Worm (Caenorhabditis elegans) whole organism, L2 larva: Measurements from ENCODE around the gene lmtr-3.

ENCODE experiments used
- C34F6.9 ChIP-seq: fragments of 150-350 bp; optimal IDR thresholded peaks from 2 replicates; lab custom pipeline; 2014; ENCODE audit warnings: missing biosample characterization, missing genetic modification characterization
- F13H6.1 ChIP-seq: sonication (generic microtip); optimal IDR thresholded peaks from 2 replicates; lab custom pipeline; 2016; ENCODE audit warnings: missing genetic modification characterization, missing compliant biosample characterization
- R02D3.7 ChIP-seq: fragments of 150-350 bp; optimal IDR thresholded peaks from 2 replicates; lab custom pipeline; 2014; ENCODE audit warnings: missing biosample characterization, missing genetic modification characterization
- Y55F3AM.14 ChIP-seq: fragments of 200-800 bp; sonication (Bioruptor generic); optimal IDR thresholded peaks from 2 replicates; lab custom pipeline; 2018; ENCODE audit warnings: mild to moderate bottlenecking, missing genetic modification characterization, missing compliant biosample characterization
- alr-1 ChIP-seq: fragments of 150-350 bp; optimal IDR thresholded peaks from 2 replicates; lab custom pipeline; 2014; ENCODE audit warnings: missing biosample characterization, missing genetic modification characterization
- aly-2 ChIP-seq: fragments of 150-350 bp; optimal IDR thresholded peaks from 2 replicates; lab custom pipeline; 2014; ENCODE audit warnings: missing biosample characterization, missing genetic modification characterization
- ama-1 ChIP-seq: fragments of 150-350 bp; optimal IDR thresholded peaks from 2 replicates; lab custom pipeline; 2018; ENCODE audit warnings: inconsistent platforms
- blmp-1 ChIP-seq: sonication (generic microtip); optimal IDR thresholded peaks from 2 replicates; lab custom pipeline; 2017; ENCODE audit warnings: missing genetic modification characterization, mild to moderate bottlenecking, missing compliant biosample characterization, antibody characterized with exemption, moderate library complexity; ENCODE audit not compliant: insufficient read depth
- ceh-16 ChIP-seq: fragments of 150-350 bp; optimal IDR thresholded peaks from 2 replicates; lab custom pipeline; 2014; ENCODE audit warnings: missing biosample characterization, missing genetic modification characterization
- crh-2 ChIP-seq: sonication (generic microtip); optimal IDR thresholded peaks from 2 replicates; lab custom pipeline; 2017; ENCODE audit warnings: missing biosample characterization, missing genetic modification characterization
- dmd-4 ChIP-seq: sonication (generic microtip); optimal IDR thresholded peaks from 2 replicates; lab custom pipeline; 2017; ENCODE audit warnings: missing biosample characterization, missing genetic modification characterization
- egl-27 ChIP-seq: sonication (generic microtip); optimal IDR thresholded peaks from 3 replicates; lab custom pipeline; 2017; ENCODE audit warnings: missing biosample characterization, missing genetic modification reagents, missing genetic modification characterization
- elt-1 ChIP-seq: fragments of 150-350 bp; optimal IDR thresholded peaks from 2 replicates; lab custom pipeline; 2014; ENCODE audit warnings: missing biosample characterization, missing genetic modification characterization
- elt-3 ChIP-seq: sonication (generic microtip); optimal IDR thresholded peaks from 2 replicates; lab custom pipeline; 2017; ENCODE audit warnings: missing biosample characterization, missing genetic modification characterization
- fos-1 ChIP-seq: fragments of 150-350 bp; optimal IDR thresholded peaks from 2 replicates; lab custom pipeline; 2014; ENCODE audit warnings: missing biosample characterization, missing genetic modification characterization
- gmeb-1 ChIP-seq: fragments of 150-350 bp; optimal IDR thresholded peaks from 2 replicates; lab custom pipeline; 2014; ENCODE audit warnings: missing biosample characterization, missing genetic modification characterization
- lin-13 ChIP-seq: fragments of 150-350 bp; optimal IDR thresholded peaks from 2 replicates; lab custom pipeline; 2014; ENCODE audit warnings: missing biosample characterization, missing genetic modification reagents, missing genetic modification characterization
- mab-5 ChIP-seq: fragments of 150-350 bp; optimal IDR thresholded peaks from 2 replicates; lab custom pipeline; 2014; ENCODE audit warnings: missing biosample characterization, missing genetic modification characterization
- mbf-1 ChIP-seq: sonication (generic microtip); optimal IDR thresholded peaks from 2 replicates; lab custom pipeline; 2017; ENCODE audit warnings: missing biosample characterization, missing genetic modification characterization
- mdl-1 ChIP-seq, 2 experiments: fragments of 150-350 bp in 1 of 2; sonication (generic microtip) in 1 of 2; optimal IDR thresholded peaks; 2 replicates each; lab custom pipeline; 2017; ENCODE audit warnings: missing biosample characterization in 2 of 2, missing genetic modification characterization in 2 of 2
- nhr-10 ChIP-seq: sonication (generic microtip); optimal IDR thresholded peaks from 2 replicates; lab custom pipeline; 2017; ENCODE audit warnings: missing biosample characterization, missing genetic modification characterization
- nhr-11 ChIP-seq: fragments of 150-350 bp; optimal IDR thresholded peaks from 2 replicates; lab custom pipeline; 2014; ENCODE audit warnings: missing biosample characterization, missing genetic modification characterization
- nhr-129 ChIP-seq: fragments of 150-350 bp; optimal IDR thresholded peaks from 2 replicates; lab custom pipeline; 2014; ENCODE audit warnings: missing biosample characterization, missing genetic modification characterization
- nhr-21 ChIP-seq: fragments of 150-350 bp; optimal IDR thresholded peaks from 2 replicates; lab custom pipeline; 2014; ENCODE audit warnings: missing biosample characterization, missing genetic modification characterization
- nhr-237 ChIP-seq: fragments of 150-350 bp; optimal IDR thresholded peaks from 2 replicates; lab custom pipeline; 2014; ENCODE audit warnings: missing biosample characterization, missing genetic modification characterization
- nhr-25 ChIP-seq: fragments of 150-350 bp; sonication (generic microtip); optimal IDR thresholded peaks from 3 replicates; lab custom pipeline; 2014; ENCODE audit warnings: missing biosample characterization, missing genetic modification characterization
- nhr-6 ChIP-seq: fragments of 150-350 bp; optimal IDR thresholded peaks from 2 replicates; lab custom pipeline; 2014; ENCODE audit warnings: missing biosample characterization, missing genetic modification characterization
- nhr-77 ChIP-seq: fragments of 150-350 bp; optimal IDR thresholded peaks from 2 replicates; lab custom pipeline; 2014; ENCODE audit warnings: missing biosample characterization, missing genetic modification characterization
- peb-1 ChIP-seq: fragments of 150-350 bp; optimal IDR thresholded peaks from 2 replicates; lab custom pipeline; 2014; ENCODE audit warnings: missing biosample characterization, missing genetic modification characterization
- sem-4 ChIP-seq: fragments of 150-350 bp; optimal IDR thresholded peaks from 2 replicates; lab custom pipeline; 2014; ENCODE audit warnings: missing biosample characterization, missing genetic modification reagents, missing genetic modification characterization
- skn-1 ChIP-seq: sonication (generic microtip); optimal IDR thresholded peaks from 2 replicates; lab custom pipeline; 2017; ENCODE audit warnings: missing biosample characterization, missing genetic modification characterization
- sma-9 ChIP-seq, 2 experiments: fragments of 150-350 bp in 1 of 2; sonication (generic microtip) in 1 of 2; optimal IDR thresholded peaks; 2 replicates each; lab custom pipeline; 2014 to 2016; ENCODE audit warnings: missing genetic modification characterization in 2 of 2, mild to moderate bottlenecking in 1 of 2, missing biosample characterization in 1 of 2, missing compliant biosample characterization in 1 of 2, missing genetic modification reagents in 1 of 2, moderate library complexity in 1 of 2
- snpc-4 ChIP-seq: fragments of 150-350 bp; optimal IDR thresholded peaks from 2 replicates; lab custom pipeline; 2014; ENCODE audit warnings: missing biosample characterization, missing genetic modification characterization
- unc-39 ChIP-seq: fragments of 150-350 bp; optimal IDR thresholded peaks from 2 replicates; lab custom pipeline; 2014; ENCODE audit warnings: missing biosample characterization, missing genetic modification characterization
- unc-62 ChIP-seq: fragments of 150-350 bp; optimal IDR thresholded peaks from 2 replicates; lab custom pipeline; 2014; ENCODE audit warnings: missing biosample characterization, missing genetic modification reagents, missing genetic modification characterization
- zag-1 ChIP-seq: fragments of 150-350 bp; optimal IDR thresholded peaks from 2 replicates; lab custom pipeline; 2014; ENCODE audit warnings: missing biosample characterization, missing genetic modification characterization
- ztf-1 ChIP-seq: fragments of 200-800 bp; sonication (Bioruptor generic); conservative IDR thresholded peaks from 2 replicates; pipeline ENCODE4 v1.3.6; 2022; ENCODE audit warnings: missing genetic modification characterization, missing compliant biosample characterization
- ztf-11 ChIP-seq: sonication (generic microtip); optimal IDR thresholded peaks from 2 replicates; lab custom pipeline; 2017; ENCODE audit warnings: missing biosample characterization, missing genetic modification characterization

Gene lmtr-3

DNA sequence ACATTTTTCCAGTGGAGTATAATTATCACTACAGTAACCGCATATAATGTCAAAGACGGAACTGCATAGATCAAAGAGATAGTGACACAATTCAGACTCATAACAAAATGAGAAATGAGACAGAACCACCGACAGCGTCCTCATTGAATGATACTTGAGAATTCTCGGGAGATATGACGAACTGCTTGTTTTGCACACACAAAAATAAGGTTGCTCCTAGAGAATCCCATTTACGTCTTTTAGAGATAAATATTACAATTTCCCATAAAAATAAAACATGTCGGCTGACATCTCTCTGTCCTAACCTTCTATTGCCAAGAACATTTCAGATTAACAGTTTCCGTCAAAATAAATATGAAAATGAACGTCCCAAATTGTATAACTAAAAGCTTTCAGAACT lies 31.6 kb downstream of the lmtr-3 start, which contains the start of gene srg-38:
srg-38 (minus strand) TSS at position 101 of the 400 bp plus-strand sequence.
- TF ChIP-seq gmeb-1 (no peak), alr-1 (tag; lab: Kevin White, UChicago) (no peak), nhr-237 (tag; lab: Kevin White, UChicago) (no peak), ama-1 (lab: Kevin White, UChicago) (no peak), nhr-25 (tag; lab: Kevin White, UChicago) (no peak), Y55F3AM.14 (GFP tag; lab: Kevin White, UChicago) (no peak), zag-1 (tag; lab: Kevin White, UChicago) (no peak), unc-39 (no peak), blmp-1 (no peak), elt-1 (tag; lab: Kevin White, UChicago) (no peak), ceh-16 (no peak), sma-9 (GFP tag; optimal IDR thresholded peaks at IDR 0.05; lab: Kevin White, UChicago) (no peak), sma-9 (tag; optimal IDR thresholded peaks at IDR 0.05; lab: Kevin White, UChicago) (no peak), nhr-129 (tag; lab: Kevin White, UChicago) (no peak), skn-1 (tag; lab: Kevin White, UChicago) (no peak)

DNA sequence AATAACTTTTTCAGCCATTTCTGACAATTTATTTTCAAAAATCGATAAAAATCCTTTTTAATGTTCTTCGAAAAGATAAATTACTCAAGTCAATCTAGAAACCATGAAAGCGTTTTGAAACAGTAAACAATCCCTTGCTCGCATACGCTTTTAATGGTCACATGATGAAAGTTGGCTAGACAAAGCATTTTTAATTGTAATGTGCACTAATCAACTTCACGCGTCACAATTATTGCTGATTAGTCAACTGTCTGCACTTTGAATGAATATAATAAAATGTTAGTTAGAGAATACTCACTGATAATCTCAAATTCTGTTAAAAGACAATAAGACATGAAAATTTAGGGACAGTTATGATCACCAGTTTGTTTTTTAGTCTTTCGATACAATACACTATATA lies 32.6 kb downstream of the lmtr-3 start:
- TF ChIP-seq gmeb-1 (no peak), alr-1 (tag; lab: Kevin White, UChicago) (no peak), ztf-1 (GFP tag; lab: Robert Waterston, UW) (no peak)

DNA sequence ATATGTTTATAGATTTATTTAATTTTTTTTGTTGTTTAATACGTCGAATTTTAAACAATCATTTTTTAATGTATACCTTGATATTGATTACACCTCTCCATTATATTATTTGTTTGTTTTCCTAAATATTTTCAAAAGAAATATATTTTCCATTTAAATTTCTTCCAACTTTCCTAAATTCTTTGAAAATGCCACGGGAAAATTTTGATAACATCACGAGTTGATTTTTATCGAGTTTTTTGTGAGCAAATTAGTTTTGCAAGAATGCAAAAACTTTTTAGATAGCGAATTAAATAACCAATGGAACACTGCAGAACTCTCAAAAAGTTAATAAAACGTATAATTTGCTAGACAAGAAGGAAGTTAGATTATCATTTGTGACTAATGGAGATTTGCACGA lies 34.0 kb downstream of the lmtr-3 start, which contains the start of gene srg-42:
srg-42 (minus strand) TSS at position 101 of the 400 bp plus-strand sequence.
- TF ChIP-seq unc-39 (no peak), unc-62 (GFP tag; lab: Kevin White, UChicago) (no peak), fos-1 (tag; lab: Kevin White, UChicago) (no peak), mbf-1 (tag; lab: Kevin White, UChicago) (no peak), nhr-77 (tag; lab: Kevin White, UChicago) (no peak), snpc-4 (tag; lab: Kevin White, UChicago) (no peak)

DNA sequence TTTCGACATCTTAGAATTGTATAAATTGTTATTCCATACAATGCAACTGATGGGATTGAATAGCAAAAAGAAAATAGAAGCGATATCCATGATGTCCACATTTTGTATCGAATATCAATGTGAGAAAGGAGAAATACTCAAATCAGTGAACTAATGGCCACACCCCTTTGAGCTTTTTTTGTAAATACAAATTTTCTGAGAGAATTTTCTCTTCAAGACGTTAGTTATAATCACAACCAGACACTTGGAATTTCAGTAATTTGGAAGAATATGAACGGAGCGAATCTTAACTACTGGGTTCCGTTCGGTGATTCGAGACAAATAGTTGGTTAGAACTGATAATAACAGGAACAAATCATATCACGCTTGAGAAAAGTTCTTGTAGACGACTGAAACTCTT lies 37.8 kb downstream of the lmtr-3 start, which contains the start of gene srg-41:
srg-41 (minus strand) TSS at position 101 of the 400 bp plus-strand sequence.
- TF ChIP-seq nhr-11 (tag; lab: Kevin White, UChicago) (no peak), dmd-4 (tag; lab: Kevin White, UChicago) (no peak), zag-1 (tag; lab: Kevin White, UChicago) (no peak), mdl-1 (tag; optimal IDR thresholded peaks at IDR 0.05; lab: Kevin White, UChicago) (no peak), aly-2 (tag; lab: Kevin White, UChicago) (no peak), unc-39 (no peak), ceh-16 (no peak), lin-13 (no peak), R02D3.7 (no peak), nhr-237 (tag; lab: Kevin White, UChicago) (no peak), nhr-21 (tag; lab: Kevin White, UChicago) (no peak), sem-4 (tag; lab: Kevin White, UChicago) (no peak), ztf-11 (no peak), nhr-77 (tag; lab: Kevin White, UChicago) (no peak), elt-3 (no peak)
- TF ChIP-seq, all 48 proteins: peak for 0

DNA sequence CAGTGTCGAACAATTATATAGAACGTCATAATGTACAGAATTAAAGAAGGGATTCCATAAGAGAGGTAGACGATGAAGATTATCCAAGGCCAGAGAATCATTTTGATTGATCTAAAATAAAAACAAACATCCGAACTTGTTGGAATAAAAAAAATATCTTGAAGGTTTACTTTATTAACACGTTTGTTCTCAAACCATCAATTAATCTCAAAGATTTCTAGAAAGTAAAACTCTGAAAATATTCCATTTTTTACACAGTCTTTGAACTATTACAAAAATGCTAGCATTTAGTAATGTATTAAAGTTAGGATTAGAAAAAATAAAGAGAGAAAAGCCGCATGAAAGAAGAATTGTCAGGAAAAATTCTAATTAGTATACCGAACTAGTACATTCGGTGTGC lies 40.5 kb downstream of the lmtr-3 start, which contains the start of gene srg-40:
srg-40 (minus strand) TSS at position 101 of the 400 bp plus-strand sequence.
- no peak for TF ChIP-seq ztf-1 (GFP tag; lab: Robert Waterston, UW)
- TF ChIP-seq nhr-21 (tag; lab: Kevin White, UChicago) = no peak
- no peak for TF ChIP-seq C34F6.9 (tag; lab: Kevin White, UChicago)
- no peak for TF ChIP-seq zag-1 (tag; lab: Kevin White, UChicago)
- TF ChIP-seq F13H6.1 = no peak
- no peak for TF ChIP-seq nhr-6
- no peak for TF ChIP-seq peb-1 (tag; lab: Kevin White, UChicago)
- TF ChIP-seq unc-62 (GFP tag; lab: Kevin White, UChicago) = no peak
- no peak for TF ChIP-seq Y55F3AM.14 (GFP tag; lab: Kevin White, UChicago)
- TF ChIP-seq nhr-25 (tag; lab: Kevin White, UChicago) = no peak
- no peak for TF ChIP-seq aly-2 (tag; lab: Kevin White, UChicago)
- no peak for TF ChIP-seq skn-1 (tag; lab: Kevin White, UChicago)
- TF ChIP-seq nhr-10 = no peak
- TF ChIP-seq elt-3 = no peak
- TF ChIP-seq mab-5 (tag; lab: Kevin White, UChicago) = no peak
- TF ChIP-seq egl-27 (tag; lab: Kevin White, UChicago) = no peak
- no peak for TF ChIP-seq snpc-4 (tag; lab: Kevin White, UChicago)
- TF ChIP-seq crh-2 (tag; lab: Kevin White, UChicago) = no peak
